Worm (Caenorhabditis elegans) whole organism, mixed stage, embryonic: Measurements from ENCODE around the gene F22B8.3.

Source experiments
- M03D4.4 ChIP-seq: sonication (generic microtip); optimal IDR thresholded peaks from 2 replicates; lab custom pipeline; 2017; ENCODE audit warnings: mild to moderate bottlenecking, missing genetic modification characterization, missing compliant biosample characterization
- bed-3 ChIP-seq: fragments of 200-800 bp; sonication (Bioruptor generic); optimal IDR thresholded peaks from 3 replicates; lab custom pipeline; 2018; ENCODE audit warnings: mild to moderate bottlenecking, missing genetic modification characterization, moderate library complexity, missing compliant biosample characterization
- blmp-1 ChIP-seq: fragments of 150-350 bp; optimal IDR thresholded peaks from 2 replicates; lab custom pipeline; 2014; ENCODE audit warnings: missing biosample characterization, missing genetic modification characterization
- ceh-39 ChIP-seq: fragments of 150-350 bp; optimal IDR thresholded peaks from 2 replicates; lab custom pipeline; 2014; ENCODE audit warnings: missing biosample characterization, missing genetic modification characterization
- ceh-43 ChIP-seq: fragments of 200-800 bp; sonication (Bioruptor generic); optimal IDR thresholded peaks from 2 replicates; lab custom pipeline; 2018; ENCODE audit warnings: mild to moderate bottlenecking, missing genetic modification characterization, moderate library complexity, missing compliant biosample characterization
- ceh-83 ChIP-seq: fragments of 200-800 bp; sonication (Bioruptor generic); optimal IDR thresholded peaks from 2 replicates; lab custom pipeline; 2018; ENCODE audit warnings: mild to moderate bottlenecking, missing genetic modification characterization, missing compliant biosample characterization
- ces-1 ChIP-seq: fragments of 150-350 bp; optimal IDR thresholded peaks from 2 replicates; lab custom pipeline; 2014; ENCODE audit warnings: missing biosample characterization, missing genetic modification reagents, missing genetic modification characterization
- cnd-1 ChIP-seq: fragments of 200-800 bp; sonication (Bioruptor generic); optimal IDR thresholded peaks from 2 replicates; lab custom pipeline; 2018; ENCODE audit warnings: mild to moderate bottlenecking, missing genetic modification characterization, missing compliant biosample characterization
- drap-1 ChIP-seq: fragments of 200-800 bp; sonication (Bioruptor generic); optimal IDR thresholded peaks from 3 replicates; lab custom pipeline; 2018; ENCODE audit warnings: mild to moderate bottlenecking, missing genetic modification characterization, missing compliant biosample characterization
- elt-1 ChIP-seq: sonication (generic microtip); optimal IDR thresholded peaks from 2 replicates; lab custom pipeline; 2017; ENCODE audit warnings: missing genetic modification characterization, mild to moderate bottlenecking, missing compliant biosample characterization, antibody characterized with exemption, moderate library complexity, borderline replicate concordance; ENCODE audit not compliant: insufficient read depth
- elt-3 ChIP-seq: fragments of 150-350 bp; optimal IDR thresholded peaks from 2 replicates; lab custom pipeline; 2014; ENCODE audit warnings: missing biosample characterization, missing genetic modification characterization
- flh-1 ChIP-seq: fragments of 200-800 bp; sonication (Bioruptor generic); optimal IDR thresholded peaks from 2 replicates; lab custom pipeline; 2018; ENCODE audit warnings: mild to moderate bottlenecking, missing genetic modification characterization, moderate library complexity, missing compliant biosample characterization
- ham-2 ChIP-seq: fragments of 200-800 bp; sonication (Bioruptor generic); optimal IDR thresholded peaks from 2 replicates; lab custom pipeline; 2018; ENCODE audit warnings: mild to moderate bottlenecking, missing genetic modification characterization, missing compliant biosample characterization
- hlh-1 ChIP-seq: fragments of 150-350 bp; optimal IDR thresholded peaks from 2 replicates; lab custom pipeline; 2014; ENCODE audit warnings: missing biosample characterization, missing genetic modification reagents, missing genetic modification characterization
- lin-13 ChIP-seq: fragments of 150-350 bp; optimal IDR thresholded peaks from 2 replicates; lab custom pipeline; 2014; ENCODE audit warnings: missing biosample characterization, missing genetic modification characterization
- lsy-2 ChIP-seq: fragments of 150-350 bp; optimal IDR thresholded peaks from 2 replicates; lab custom pipeline; 2014; ENCODE audit warnings: missing biosample characterization, missing genetic modification characterization
- mab-5 ChIP-seq: fragments of 150-350 bp; optimal IDR thresholded peaks from 2 replicates; lab custom pipeline; 2014; ENCODE audit warnings: missing biosample characterization, missing genetic modification characterization
- mep-1 ChIP-seq: fragments of 150-350 bp; optimal IDR thresholded peaks from 2 replicates; lab custom pipeline; 2017; ENCODE audit warnings: missing biosample characterization, missing genetic modification reagents, missing genetic modification characterization, inconsistent platforms
- mls-2 ChIP-seq: sonication (generic microtip); optimal IDR thresholded peaks from 2 replicates; lab custom pipeline; 2016; ENCODE audit warnings: mild to moderate bottlenecking, missing genetic modification characterization, moderate library complexity, missing compliant biosample characterization
- nhr-12 ChIP-seq: fragments of 150-350 bp; optimal IDR thresholded peaks from 2 replicates; lab custom pipeline; 2014; ENCODE audit warnings: missing biosample characterization, missing genetic modification characterization
- nhr-237 ChIP-seq: fragments of 150-350 bp; optimal IDR thresholded peaks from 2 replicates; lab custom pipeline; 2014; ENCODE audit warnings: missing biosample characterization, missing genetic modification characterization
- nhr-28 ChIP-seq: fragments of 150-350 bp; optimal IDR thresholded peaks from 2 replicates; lab custom pipeline; 2014; ENCODE audit warnings: missing biosample characterization, missing genetic modification characterization
- nhr-76 ChIP-seq: sonication (generic microtip); optimal IDR thresholded peaks from 2 replicates; lab custom pipeline; 2017; ENCODE audit warnings: missing biosample characterization, missing genetic modification characterization
- sem-2 ChIP-seq: fragments of 200-800 bp; sonication (Bioruptor generic); optimal IDR thresholded peaks from 2 replicates; lab custom pipeline; 2018; ENCODE audit warnings: mild to moderate bottlenecking, missing genetic modification characterization, missing compliant biosample characterization
- snpc-4 ChIP-seq: fragments of 150-350 bp; optimal IDR thresholded peaks from 2 replicates; lab custom pipeline; 2014; ENCODE audit warnings: missing biosample characterization, missing genetic modification characterization
- sptf-1 ChIP-seq: sonication (generic microtip); optimal IDR thresholded peaks from 2 replicates; lab custom pipeline; 2017; ENCODE audit warnings: mild to moderate bottlenecking, missing genetic modification characterization, moderate library complexity, missing compliant biosample characterization
- tbx-8 ChIP-seq: fragments of 200-800 bp; sonication (Bioruptor generic); optimal IDR thresholded peaks from 2 replicates; lab custom pipeline; 2018; ENCODE audit warnings: mild to moderate bottlenecking, missing genetic modification characterization, moderate library complexity, missing compliant biosample characterization
- unc-120 ChIP-seq: sonication (generic microtip); optimal IDR thresholded peaks from 2 replicates; lab custom pipeline; 2017; ENCODE audit warnings: missing genetic modification characterization, missing compliant biosample characterization; ENCODE audit not compliant: poor library complexity, severe bottlenecking
- unc-39 ChIP-seq: fragments of 150-350 bp; optimal IDR thresholded peaks from 2 replicates; lab custom pipeline; 2014; ENCODE audit warnings: missing biosample characterization, missing genetic modification characterization
- unc-62 ChIP-seq: fragments of 150-350 bp; optimal IDR thresholded peaks from 2 replicates; lab custom pipeline; 2014; ENCODE audit warnings: missing biosample characterization, missing genetic modification reagents, missing genetic modification characterization
- zip-8 ChIP-seq: fragments of 150-350 bp; optimal IDR thresholded peaks from 2 replicates; lab custom pipeline; 2014; ENCODE audit warnings: missing biosample characterization, missing genetic modification characterization
- ztf-11 ChIP-seq: fragments of 150-350 bp; optimal IDR thresholded peaks from 2 replicates; lab custom pipeline; 2014; ENCODE audit warnings: missing biosample characterization, missing genetic modification characterization

F22B8.3 gene

DNA sequence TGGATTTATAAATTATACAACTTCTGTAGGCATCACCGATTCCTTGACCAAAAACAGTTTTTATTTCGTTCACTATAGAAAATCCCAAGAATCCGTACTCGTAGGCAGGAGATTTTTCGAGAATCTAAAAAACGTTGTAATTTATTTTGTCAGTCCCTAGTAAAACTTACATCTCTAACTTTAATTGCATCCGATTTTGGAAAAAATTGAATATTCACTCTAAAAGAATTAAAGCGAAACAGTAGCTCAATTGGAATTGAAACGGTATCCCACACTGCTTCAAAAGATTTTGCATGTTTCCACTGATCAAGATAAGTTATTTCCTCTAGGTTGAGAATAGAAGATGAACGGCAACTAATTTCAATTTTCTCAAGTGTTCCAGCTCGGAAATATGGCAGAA lies 40.5 kb downstream of the F22B8.3 start, which contains the start of gene fbxa-142:
Gene fbxa-142, minus strand, starts transcription at position 101 of the 400 bp plus-strand sequence.
- no peak for TF ChIP-seq drap-1 (GFP tag; lab: Kevin White, UChicago)
- TF ChIP-seq M03D4.4, result no peak

ce11 chrV:16132215-16132614 lies 41.4 kb downstream of the F22B8.3 start:
- no peak for TF ChIP-seq lsy-2 (tag; lab: Kevin White, UChicago)
- TF ChIP-seq elt-3 (tag; lab: Kevin White, UChicago), result no peak
- TF ChIP-seq zip-8 (tag; lab: Kevin White, UChicago), result no peak
- TF ChIP-seq ztf-11 (tag; lab: Kevin White, UChicago), result no peak
- no peak for TF ChIP-seq unc-120 (tag; lab: Kevin White, UChicago)
- TF ChIP-seq flh-1 (GFP tag; lab: Kevin White, UChicago), result no peak
- TF ChIP-seq lin-13 (tag; lab: Kevin White, UChicago), result no peak
- TF ChIP-seq hlh-1 (tag; lab: Kevin White, UChicago), result no peak
- TF ChIP-seq sem-2 (GFP tag; lab: Kevin White, UChicago), result no peak
- no peak for TF ChIP-seq nhr-237 (tag; lab: Kevin White, UChicago)
- no peak for TF ChIP-seq ceh-83 (GFP tag; lab: Kevin White, UChicago)
- no peak for TF ChIP-seq snpc-4 (tag; lab: Kevin White, UChicago)
- no peak for TF ChIP-seq tbx-8 (GFP tag; lab: Kevin White, UChicago)
- no peak for TF ChIP-seq ceh-43
- no peak for TF ChIP-seq nhr-12 (tag; lab: Kevin White, UChicago)
- no peak for TF ChIP-seq elt-1 (tag; lab: Kevin White, UChicago)

ce11 chrV:16132705-16133104 lies 41.9 kb downstream of the F22B8.3 start, which contains the start of gene fbxa-144:
Gene fbxa-144, minus strand, starts transcription at chrV:16132805.
- TF ChIP-seq nhr-12 (tag; lab: Kevin White, UChicago) (no peak), ces-1 (GFP tag; lab: Kevin White, UChicago) (no peak), elt-1 (tag; lab: Kevin White, UChicago) (no peak), M03D4.4 (no peak), hlh-1 (tag; lab: Kevin White, UChicago) (no peak), elt-3 (tag; lab: Kevin White, UChicago) (no peak), nhr-28 (tag; lab: Kevin White, UChicago) (no peak), unc-39 (tag; lab: Kevin White, UChicago) (no peak), drap-1 (GFP tag; lab: Kevin White, UChicago) (no peak), ceh-43 (no peak), lin-13 (tag; lab: Kevin White, UChicago) (no peak), sptf-1 (no peak), ztf-11 (tag; lab: Kevin White, UChicago) (no peak), ceh-39 (no peak), cnd-1 (no peak), nhr-237 (tag; lab: Kevin White, UChicago) (no peak), tbx-8 (GFP tag; lab: Kevin White, UChicago) (no peak), bed-3 (no peak), unc-120 (tag; lab: Kevin White, UChicago) (no peak)

DNA sequence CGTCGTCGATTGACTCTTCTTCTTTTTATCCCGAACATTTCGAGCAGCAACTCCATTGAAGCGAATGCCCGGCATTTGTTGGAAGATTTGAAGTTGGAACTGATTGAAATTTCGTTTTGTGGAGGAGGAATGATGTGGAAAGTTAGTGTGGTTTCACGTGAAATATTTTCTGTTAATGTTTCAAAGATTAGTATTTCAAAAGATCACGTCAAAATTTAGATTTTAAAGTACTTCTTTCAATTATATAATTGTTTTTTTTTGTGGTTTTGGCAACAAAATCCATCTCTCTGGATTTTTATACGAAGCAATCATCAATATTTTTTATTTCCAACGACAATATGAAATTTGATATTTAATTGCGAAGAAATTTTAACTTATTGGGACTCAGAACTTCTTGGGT lies 46.3 kb downstream of the F22B8.3 start, which contains the start of gene F44G3.7:
Gene F44G3.7, minus strand, starts transcription at position 101 of the 400 bp plus-strand sequence.
- no peak for TF ChIP-seq lin-13 (tag; lab: Kevin White, UChicago)
- no peak for TF ChIP-seq nhr-12 (tag; lab: Kevin White, UChicago)
- TF ChIP-seq snpc-4 (tag; lab: Kevin White, UChicago), result no peak
- no peak for TF ChIP-seq mep-1 (tag; lab: Kevin White, UChicago)
- no peak for TF ChIP-seq hlh-1 (tag; lab: Kevin White, UChicago)
- no peak for TF ChIP-seq unc-39 (tag; lab: Kevin White, UChicago)
- TF ChIP-seq ceh-39, result no peak
- TF ChIP-seq nhr-76 (tag; lab: Kevin White, UChicago), result no peak
- TF ChIP-seq sem-2 (GFP tag; lab: Kevin White, UChicago), result no peak
- no peak for TF ChIP-seq elt-1 (tag; lab: Kevin White, UChicago)
- TF ChIP-seq blmp-1, result no peak
- no peak for TF ChIP-seq sptf-1
- no peak for TF ChIP-seq mls-2 (tag; lab: Kevin White, UChicago)
- no peak for TF ChIP-seq mab-5

DNA sequence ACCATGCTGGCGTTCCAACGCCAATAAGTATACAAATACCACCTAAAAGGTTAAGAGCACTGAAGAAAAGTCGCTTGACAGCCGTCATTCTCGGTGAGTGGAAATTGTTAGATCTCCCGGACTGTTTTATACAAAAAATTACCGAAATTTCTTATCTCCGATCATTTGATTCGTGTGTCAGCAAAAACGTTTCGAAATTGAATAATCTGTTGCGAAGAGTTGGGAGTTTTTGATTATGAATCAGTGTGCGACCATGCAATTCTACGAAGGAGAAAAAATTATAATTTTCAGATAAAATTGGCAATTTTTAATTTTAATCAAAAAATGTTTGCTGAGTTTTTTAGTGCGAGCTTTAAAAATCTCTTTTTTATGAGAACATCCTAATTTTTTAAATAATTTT lies 48.7 kb downstream of the F22B8.3 start, which contains the start of gene clc-11:
Gene clc-11, minus strand, starts transcription at position 101 of the 400 bp plus-strand sequence.
- TF ChIP-seq cnd-1, result no peak
- TF ChIP-seq sem-2 (GFP tag; lab: Kevin White, UChicago), result no peak
- no peak for TF ChIP-seq unc-62 (GFP tag; lab: Kevin White, UChicago)
- no peak for TF ChIP-seq mls-2 (tag; lab: Kevin White, UChicago)
- no peak for TF ChIP-seq M03D4.4
- TF ChIP-seq ceh-83 (GFP tag; lab: Kevin White, UChicago), result no peak
- TF ChIP-seq bed-3, result no peak
- TF ChIP-seq elt-1 (tag; lab: Kevin White, UChicago), result no peak
- no peak for TF ChIP-seq unc-39 (tag; lab: Kevin White, UChicago)
- TF ChIP-seq lin-13 (tag; lab: Kevin White, UChicago), result no peak
- no peak for TF ChIP-seq nhr-12 (tag; lab: Kevin White, UChicago)
- TF ChIP-seq elt-3 (tag; lab: Kevin White, UChicago), result no peak
- no peak for TF ChIP-seq sptf-1
- no peak for TF ChIP-seq mep-1 (tag; lab: Kevin White, UChicago)
- no peak for TF ChIP-seq mab-5
- TF ChIP-seq ham-2, result no peak
- no peak for TF ChIP-seq flh-1 (GFP tag; lab: Kevin White, UChicago)
- TF ChIP-seq snpc-4 (tag; lab: Kevin White, UChicago), result no peak
